Worm (Caenorhabditis elegans): ENCODE measurements around the gene Y57G11C.40.

DNA sequence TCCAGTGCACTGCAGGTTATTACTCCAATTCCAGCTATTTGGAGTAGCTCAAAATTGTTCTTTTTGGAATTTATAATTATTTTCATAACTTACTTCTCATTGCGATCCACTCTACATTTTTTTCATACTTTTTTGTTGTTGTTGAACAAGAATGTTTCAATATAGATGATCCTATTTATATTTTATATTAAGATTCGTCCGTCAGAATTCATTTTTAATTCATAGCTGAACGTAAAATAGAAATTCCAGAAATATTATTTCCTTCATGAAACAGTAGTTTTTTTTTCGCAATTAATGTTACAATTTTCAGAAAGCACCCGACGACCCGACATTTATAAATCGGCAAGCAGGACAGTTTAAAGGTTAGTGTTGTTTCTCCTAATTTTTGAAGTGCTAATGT is 24.2 kb upstream of the Y57G11C.40 start, which contains the start of gene Y57G11C.42:
- TF ChIP-seq T22C8.4 (GFP tag; IDR thresholded peaks at IDR 0.05), result no peak
- no peak for TF ChIP-seq ref-1 (GFP tag; conservative IDR thresholded peaks at IDR 0.05)
- no peak for TF ChIP-seq flt-1 (GFP tag; IDR thresholded peaks at IDR 0.05)
- no peak for TF ChIP-seq klf-2 (GFP tag; conservative IDR thresholded peaks at IDR 0.05)
- no peak for TF ChIP-seq tab-1 (GFP tag; IDR thresholded peaks at IDR 0.05)

All from whole organism, midembryonic.